Worm (Caenorhabditis elegans): ENCODE measurements around the gene F43G6.4.

Gene F43G6.4

ce11 chrII:11813895-11814369 is 23.4 kb downstream of the F43G6.4 start, which contains the start of gene F43G6.8 (continued):
- TF ChIP-seq isw-1 (GFP tag; IDR thresholded peaks at IDR 0.05), result 0 out of 2 replicates have a peak, but pooled peaks have one; percentile 19
- peak; percentile 61 for TF ChIP-seq nhr-71 (tag; optimal IDR thresholded peaks at IDR 0.05)
- no peak for TF ChIP-seq C04F5.9 (tag; optimal IDR thresholded peaks at IDR 0.05)
- no peak for TF ChIP-seq lin-39 (tag; optimal IDR thresholded peaks at IDR 0.05)
- peak in 1 of 3 experiments; percentile 47 for TF ChIP-seq ceh-82 (tag; optimal IDR thresholded peaks at IDR 0.05)
- peak; percentile 97 for TF ChIP-seq blmp-1 (tag; optimal IDR thresholded peaks at IDR 0.05)
- no peak for TF ChIP-seq nhr-237 (tag; optimal IDR thresholded peaks at IDR 0.05)
- peak; percentile 2 for TF ChIP-seq ztf-4 (tag; optimal IDR thresholded peaks at IDR 0.05)
- no peak for TF ChIP-seq tbx-2 (tag; optimal IDR thresholded peaks at IDR 0.05)
- TF ChIP-seq ama-1 (optimal IDR thresholded peaks at IDR 0.05), result peak; percentile 52
- peak; percentile 46 to 64 for TF ChIP-seq lin-35 (GFP tag; optimal IDR thresholded peaks at IDR 0.05)
- no peak for TF ChIP-seq ets-5 (GFP tag; IDR thresholded peaks at IDR 0.05)
- TF ChIP-seq snpc-4 (tag; optimal IDR thresholded peaks at IDR 0.05), result peak; percentile 44
- TF ChIP-seq grh-1 (GFP tag; IDR thresholded peaks at IDR 0.05), result no peak
- TF ChIP-seq dpl-1 (GFP tag; optimal IDR thresholded peaks at IDR 0.05), result peak; percentile 12 to 45 (median 35)
- TF ChIP-seq hpl-2 (GFP tag; optimal IDR thresholded peaks at IDR 0.05), result no peak
- TF ChIP-seq elt-3 (tag; optimal IDR thresholded peaks at IDR 0.05), result peak in 1 of 6 experiments; percentile 30
- peak; percentile 62 for TF ChIP-seq snu-23 (GFP tag; optimal IDR thresholded peaks at IDR 0.05)
- peak; percentile 47 for TF ChIP-seq nhr-47 (tag; optimal IDR thresholded peaks at IDR 0.05)
- peak; percentile 12 for TF ChIP-seq jun-1 (tag; optimal IDR thresholded peaks at IDR 0.05)
- TF ChIP-seq lsy-2 (tag; optimal IDR thresholded peaks at IDR 0.05), result peak; percentile 42 to 72
- no peak for TF ChIP-seq ceh-88 (GFP tag; IDR thresholded peaks at IDR 0.05)

DNA sequence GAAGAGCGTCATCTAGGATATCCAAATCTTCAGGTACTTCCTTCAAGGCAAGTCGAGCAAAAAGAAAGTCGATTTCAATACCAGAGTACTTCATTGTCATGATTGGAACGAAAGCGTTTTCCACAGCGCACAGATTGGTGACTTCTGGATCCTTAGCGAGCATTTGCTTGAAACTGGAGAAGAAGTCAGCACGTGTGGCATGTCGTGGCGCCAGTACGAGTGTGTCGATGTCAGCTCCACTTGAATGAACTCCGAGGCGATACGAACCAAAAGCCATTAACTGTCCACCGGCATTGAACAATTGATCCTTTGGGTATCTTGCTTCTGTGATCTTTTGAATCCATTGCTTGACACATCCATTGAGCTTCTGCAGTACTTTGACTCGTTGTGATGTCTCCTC is 25.5 kb downstream of the F43G6.4 start:
- TF ChIP-seq dpl-1 (GFP tag; optimal IDR thresholded peaks at IDR 0.05) (no peak), lin-15B (tag; optimal IDR thresholded peaks at IDR 0.05) (no peak), fkh-8 (tag; optimal IDR thresholded peaks at IDR 0.05) (no peak), nhr-85 (tag) (no peak), pag-3 (tag; optimal IDR thresholded peaks at IDR 0.05; ENCODE audit: borderline replicate concordance, insufficient read depth) (no peak), elt-2 (tag; optimal IDR thresholded peaks at IDR 0.05) (no peak), snu-23 (GFP tag; optimal IDR thresholded peaks at IDR 0.05) (no peak), ama-1 (optimal IDR thresholded peaks at IDR 0.05) (no peak), hlh-17 (GFP tag; optimal IDR thresholded peaks at IDR 0.05; ENCODE audit: borderline replicate concordance) (no peak), tbx-2 (tag; optimal IDR thresholded peaks at IDR 0.05) (no peak), pqm-1 (tag; optimal IDR thresholded peaks at IDR 0.05) (no peak), ceh-82 (tag; optimal IDR thresholded peaks at IDR 0.05) (no peak)

- TF ChIP-seq ceh-63 (GFP tag; optimal IDR thresholded peaks at IDR 0.05) (no peak), ceh-82 (tag; optimal IDR thresholded peaks at IDR 0.05) (no peak), elt-3 (tag; optimal IDR thresholded peaks at IDR 0.05) (no peak), unc-130 (tag; optimal IDR thresholded peaks at IDR 0.05) (no peak), unc-98 (GFP tag; IDR thresholded peaks at IDR 0.05) (no peak), nhr-84 (tag; optimal IDR thresholded peaks at IDR 0.05) (no peak), C04F5.9 (tag; optimal IDR thresholded peaks at IDR 0.05) (no peak), lin-14 (GFP tag; optimal IDR thresholded peaks at IDR 0.05) (no peak), jun-1 (tag; optimal IDR thresholded peaks at IDR 0.05) (no peak), nhr-77 (tag; optimal IDR thresholded peaks at IDR 0.05) (no peak), mep-1 (tag; optimal IDR thresholded peaks at IDR 0.05) (no peak), zip-4 (GFP tag; optimal IDR thresholded peaks at IDR 0.05) (no peak), unc-30 (tag; optimal IDR thresholded peaks at IDR 0.05) (no peak), F16B12.6 (tag; optimal IDR thresholded peaks at IDR 0.05) (no peak), nhr-12 (tag; optimal IDR thresholded peaks at IDR 0.05) (no peak), ces-1 (GFP tag; optimal IDR thresholded peaks at IDR 0.05) (no peak), lsy-2 (tag; optimal IDR thresholded peaks at IDR 0.05) (no peak)
These were observed 25.9 kb downstream of the F43G6.4 start, which contains the start of gene pap-3 for ce11 chrII:11816475-11816874. pap-3 (minus strand) TSS chrII:11816575.

Measured in whole organism, L1 larva.